Worm (Caenorhabditis elegans): ENCODE data around the gene srv-26.
"Not testable (repeated sequence)": the region's sequence is repeated elsewhere in the genome, so short reads cannot be mapped to it uniquely, and the experiment has no call there.

The srv-26 gene

ce11 chrIV:6269346-6269745 is 32.3 kb downstream of the srv-26 start, which contains the start of gene srv-30:
Gene srv-30 (minus strand): TSS chrIV:6269446.
- TF ChIP-seq dao-5 (tag; optimal IDR thresholded peaks at IDR 0.05) (no peak), him-1 (tag; optimal IDR thresholded peaks at IDR 0.05) (no peak), W03F9.2 (tag; optimal IDR thresholded peaks at IDR 0.05) (no peak)

ce11 chrIV:6266499-6266898 is 35.2 kb downstream of the srv-26 start, which contains the start of gene srv-29:
Gene srv-29 (minus strand): TSS chrIV:6266599.
- TF ChIP-seq W03F9.2 (tag; optimal IDR thresholded peaks at IDR 0.05) (no peak), dao-5 (tag; optimal IDR thresholded peaks at IDR 0.05) (no peak), him-1 (tag; optimal IDR thresholded peaks at IDR 0.05) (no peak)

- no peak for TF ChIP-seq him-1 (tag; optimal IDR thresholded peaks at IDR 0.05)
- TF ChIP-seq dao-5 (tag; optimal IDR thresholded peaks at IDR 0.05) = no peak
Observed at ce11 chrIV:6263244-6263643, 38.4 kb downstream of the srv-26 start, which contains the start of gene srv-28. Gene srv-28 (minus strand): TSS chrIV:6263344.

ce11 chrIV:6259732-6260131 is 41.9 kb downstream of the srv-26 start, which contains the start of gene nlp-16:
Gene nlp-16 (minus strand): TSS chrIV:6259832.
- TF ChIP-seq W03F9.2 (tag; optimal IDR thresholded peaks at IDR 0.05) = no peak
- TF ChIP-seq him-1 (tag; optimal IDR thresholded peaks at IDR 0.05) = no peak
- TF ChIP-seq dao-5 (tag; optimal IDR thresholded peaks at IDR 0.05) = no peak

- TF ChIP-seq dao-5 (tag; optimal IDR thresholded peaks at IDR 0.05) (no peak), W03F9.2 (tag; optimal IDR thresholded peaks at IDR 0.05) (no peak), him-1 (tag; optimal IDR thresholded peaks at IDR 0.05) (no peak)
Observed at ce11 chrIV:6258967-6259366, 42.7 kb downstream of the srv-26 start.

ce11 chrIV:6254635-6255034 is 47.0 kb downstream of the srv-26 start, which contains the start of gene T13A10.64:
Gene T13A10.64 (plus strand): TSS chrIV:6254935.
- TF ChIP-seq W03F9.2 (tag; optimal IDR thresholded peaks at IDR 0.05) (no peak), him-1 (tag; optimal IDR thresholded peaks at IDR 0.05) (no peak), dao-5 (tag; optimal IDR thresholded peaks at IDR 0.05) (no peak)

- TF ChIP-seq him-1, W03F9.2, dao-5 (tag; optimal IDR thresholded peaks at IDR 0.05): not testable (repeated sequence)
Observed at ce11 chrIV:6253000-6253399, 48.7 kb downstream of the srv-26 start, which contains the start of gene T13A10.2. Gene T13A10.2 (plus strand): TSS chrIV:6253300.

- TF ChIP-seq him-1 (tag; optimal IDR thresholded peaks at IDR 0.05) = no peak
- TF ChIP-seq W03F9.2 (tag; optimal IDR thresholded peaks at IDR 0.05) = no peak
Observed at ce11 chrIV:6249591-6249990, 52.1 kb downstream of the srv-26 start, which contains the start of gene F58F9.1. Gene F58F9.1 (plus strand): TSS chrIV:6249841.
